Worm (Caenorhabditis elegans): Measurements from ENCODE around the gene K09C8.2.

K09C8.2 gene

DNA sequence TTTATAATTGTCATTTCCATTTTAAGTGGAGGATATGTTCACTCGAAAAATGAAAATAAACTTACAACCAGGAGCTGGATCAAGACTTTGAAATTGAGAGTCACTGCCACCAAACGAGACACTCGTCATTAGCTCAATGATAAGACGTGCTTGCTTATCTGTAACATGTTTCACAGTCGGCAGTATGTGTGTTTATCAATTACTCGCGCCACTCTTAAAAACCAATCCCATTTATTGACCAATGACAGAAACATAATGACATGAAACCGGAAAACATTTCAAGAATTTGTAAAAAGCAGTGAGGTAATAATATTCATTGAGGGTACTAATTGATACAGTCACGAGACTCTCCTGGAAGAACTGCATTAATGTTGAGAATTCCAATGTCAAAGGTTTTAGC, 48.8 kb downstream of the K09C8.2 start, which contains the start of gene del-5:
Gene del-5, minus strand, starts transcription at position 130 of the 400 bp plus-strand sequence.
- no peak for TF ChIP-seq elt-3 (tag; optimal IDR thresholded peaks at IDR 0.05)
- TF ChIP-seq blmp-1 (tag; optimal IDR thresholded peaks at IDR 0.05) = no peak
- no peak for TF ChIP-seq nhr-76 (tag; optimal IDR thresholded peaks at IDR 0.05)
- no peak for TF ChIP-seq tbx-8 (GFP tag; optimal IDR thresholded peaks at IDR 0.05)
- no peak for TF ChIP-seq unc-62 (GFP tag; optimal IDR thresholded peaks at IDR 0.05)
- no peak for TF ChIP-seq pha-4 (tag; optimal IDR thresholded peaks at IDR 0.05)
- TF ChIP-seq ham-2 (GFP tag; optimal IDR thresholded peaks at IDR 0.05) = no peak
- TF ChIP-seq ceh-39 (tag; optimal IDR thresholded peaks at IDR 0.05) = no peak
- no peak for TF ChIP-seq ztf-11 (tag; optimal IDR thresholded peaks at IDR 0.05)
- no peak for TF ChIP-seq nhr-2 (tag; optimal IDR thresholded peaks at IDR 0.05)
- no peak for TF ChIP-seq nhr-12 (tag; optimal IDR thresholded peaks at IDR 0.05)
- TF ChIP-seq mep-1 (tag; optimal IDR thresholded peaks at IDR 0.05) = no peak
- no peak for TF ChIP-seq unc-120 (tag; optimal IDR thresholded peaks at IDR 0.05; ENCODE audit: poor library complexity, severe bottlenecking)
- no peak for TF ChIP-seq M03D4.4 (tag; optimal IDR thresholded peaks at IDR 0.05)
- no peak for TF ChIP-seq snpc-4 (tag; optimal IDR thresholded peaks at IDR 0.05)
- no peak for TF ChIP-seq sptf-1 (tag; optimal IDR thresholded peaks at IDR 0.05)
- TF ChIP-seq ceh-43 (GFP tag; optimal IDR thresholded peaks at IDR 0.05) = no peak

DNA sequence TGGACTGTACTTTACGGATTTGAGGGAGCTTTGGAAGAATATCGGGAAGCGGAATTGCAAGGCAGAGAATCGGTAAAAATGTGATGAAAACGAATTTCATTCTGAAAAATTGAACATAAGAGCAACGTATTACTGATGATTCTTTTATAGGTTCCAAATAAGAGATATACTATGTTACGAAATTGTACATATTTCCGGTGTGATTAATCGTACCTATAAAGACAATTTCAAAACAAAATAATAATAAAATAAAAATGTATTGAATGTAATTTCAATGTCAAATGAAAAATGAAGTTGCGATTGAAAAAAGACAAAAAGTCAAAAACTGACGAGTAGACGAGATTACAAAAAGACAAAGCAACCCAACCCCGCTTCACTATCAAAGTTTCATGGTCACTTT, 49.7 kb downstream of the K09C8.2 start, which contains the start of gene ttr-31:
Gene ttr-31, minus strand, starts transcription at position 101 of the 400 bp plus-strand sequence.
- no peak for TF ChIP-seq unc-39 (tag; optimal IDR thresholded peaks at IDR 0.05)
- no peak for TF ChIP-seq nhr-237 (tag; optimal IDR thresholded peaks at IDR 0.05)
- no peak for TF ChIP-seq ces-1 (GFP tag; optimal IDR thresholded peaks at IDR 0.05)
